Fruit fly (Drosophila melanogaster) whole organism, pupa: ENCODE results near the gene Acer.

Experiments
- CG10348 ChIP-seq: fragments of 200-800 bp; sonication (Bioruptor generic); IDR thresholded peaks from 2 replicates; pipeline ENCODE4 v1.3.6; 2022; ENCODE audit warnings: missing biosample characterization, missing genetic modification characterization
- CG12605 ChIP-seq: fragments of 200-800 bp; sonication (Bioruptor generic); IDR thresholded peaks from 2 replicates; pipeline ENCODE4 v1.3.6; 2022; ENCODE audit warnings: missing biosample characterization, missing genetic modification characterization
- CG13204 ChIP-seq: fragments of 200-800 bp; sonication (Bioruptor generic); optimal IDR thresholded peaks from 2 replicates; lab custom pipeline; 2018; ENCODE audit warnings: missing biosample characterization, mild to moderate bottlenecking, missing genetic modification characterization, moderate library complexity
- CG14655 ChIP-seq: fragments of 200-800 bp; sonication (Bioruptor generic); optimal IDR thresholded peaks from 3 replicates; lab custom pipeline; 2017; ENCODE audit warnings: mild to moderate bottlenecking, missing biosample characterization, missing genetic modification reagents, missing genetic modification characterization
- CG15710 ChIP-seq: fragments of 200-800 bp; sonication (Bioruptor generic); optimal IDR thresholded peaks from 2 replicates; lab custom pipeline; 2018; ENCODE audit warnings: missing biosample characterization, mild to moderate bottlenecking, missing genetic modification characterization, moderate library complexity
- CG17806 ChIP-seq: fragments of 200-800 bp; sonication (Bioruptor generic); optimal IDR thresholded peaks from 2 replicates; lab custom pipeline; 2018; ENCODE audit warnings: missing biosample characterization, mild to moderate bottlenecking, missing genetic modification characterization, moderate library complexity
- CG32121 ChIP-seq: fragments of 200-800 bp; sonication (Bioruptor generic); IDR thresholded peaks from 2 replicates; pipeline ENCODE4 v1.3.6; 2022; ENCODE audit warnings: missing biosample characterization, missing genetic modification characterization
- CG34367 ChIP-seq: fragments of 200-800 bp; sonication (Bioruptor generic); optimal IDR thresholded peaks from 2 replicates; lab custom pipeline; 2018; ENCODE audit warnings: missing biosample characterization, mild to moderate bottlenecking, missing genetic modification characterization
- CG4496 ChIP-seq: fragments of 200-800 bp; sonication (Bioruptor generic); IDR thresholded peaks from 3 replicates; pipeline ENCODE4 v1.3.6; 2022; ENCODE audit warnings: missing biosample characterization, missing genetic modification characterization
- CG8159 ChIP-seq: fragments of 200-800 bp; sonication (Bioruptor generic); optimal IDR thresholded peaks from 3 replicates; lab custom pipeline; 2018; ENCODE audit warnings: missing biosample characterization, mild to moderate bottlenecking, missing genetic modification characterization, moderate library complexity
- CG8301 ChIP-seq: fragments of 200-800 bp; sonication (Bioruptor generic); optimal IDR thresholded peaks from 2 replicates; lab custom pipeline; 2018; ENCODE audit warnings: missing biosample characterization, mild to moderate bottlenecking, missing genetic modification characterization
- CG9948 ChIP-seq: fragments of 200-800 bp; sonication (Bioruptor generic); optimal IDR thresholded peaks from 2 replicates; lab custom pipeline; 2018; ENCODE audit warnings: missing biosample characterization, mild to moderate bottlenecking, missing genetic modification characterization, moderate library complexity
- D1 ChIP-seq: fragments of 200-800 bp; sonication (Bioruptor generic); optimal IDR thresholded peaks from 2 replicates; lab custom pipeline; 2018; ENCODE audit warnings: missing biosample characterization, mild to moderate bottlenecking, missing genetic modification characterization, moderate library complexity
- EcR ChIP-seq: fragments of 200-800 bp; sonication (Bioruptor generic); optimal IDR thresholded peaks from 3 replicates; lab custom pipeline; 2019; ENCODE audit warnings: missing biosample characterization, missing genetic modification characterization, mild to moderate bottlenecking, moderate library complexity, missing genetic modification reagents
- Ets98B ChIP-seq: fragments of 200-800 bp; sonication (Bioruptor generic); IDR thresholded peaks from 2 replicates; pipeline ENCODE4 v1.3.6; 2022; ENCODE audit warnings: missing biosample characterization, missing genetic modification characterization
- Pif1A ChIP-seq: fragments of 200-800 bp; sonication (Bioruptor generic); optimal IDR thresholded peaks from 3 replicates; lab custom pipeline; 2016; ENCODE audit warnings: missing biosample characterization, missing genetic modification characterization
- Pif1B ChIP-seq: fragments of 200-800 bp; sonication (Bioruptor generic); optimal IDR thresholded peaks from 3 replicates; lab custom pipeline; 2016; ENCODE audit warnings: missing biosample characterization, missing genetic modification characterization
- Snoo ChIP-seq: fragments of 200-800 bp; sonication (Bioruptor generic); optimal IDR thresholded peaks from 3 replicates; lab custom pipeline; 2017; ENCODE audit warnings: missing biosample characterization, mild to moderate bottlenecking, missing genetic modification characterization, inconsistent platforms
- fd96Ca ChIP-seq: fragments of 200-800 bp; sonication (Bioruptor generic); IDR thresholded peaks from 3 replicates; pipeline ENCODE4 v1.3.6; 2022; ENCODE audit warnings: missing biosample characterization, missing genetic modification characterization
- gl ChIP-seq: fragments of 200-800 bp; sonication (Bioruptor generic); optimal IDR thresholded peaks from 2 replicates; lab custom pipeline; 2018; ENCODE audit warnings: missing biosample characterization, mild to moderate bottlenecking, missing genetic modification characterization
- rn ChIP-seq: fragments of 200-800 bp; sonication (Bioruptor generic); IDR thresholded peaks from 2 replicates; pipeline ENCODE4 v1.3.6; 2022; ENCODE audit warnings: missing biosample characterization, missing genetic modification characterization

Acer gene

DNA sequence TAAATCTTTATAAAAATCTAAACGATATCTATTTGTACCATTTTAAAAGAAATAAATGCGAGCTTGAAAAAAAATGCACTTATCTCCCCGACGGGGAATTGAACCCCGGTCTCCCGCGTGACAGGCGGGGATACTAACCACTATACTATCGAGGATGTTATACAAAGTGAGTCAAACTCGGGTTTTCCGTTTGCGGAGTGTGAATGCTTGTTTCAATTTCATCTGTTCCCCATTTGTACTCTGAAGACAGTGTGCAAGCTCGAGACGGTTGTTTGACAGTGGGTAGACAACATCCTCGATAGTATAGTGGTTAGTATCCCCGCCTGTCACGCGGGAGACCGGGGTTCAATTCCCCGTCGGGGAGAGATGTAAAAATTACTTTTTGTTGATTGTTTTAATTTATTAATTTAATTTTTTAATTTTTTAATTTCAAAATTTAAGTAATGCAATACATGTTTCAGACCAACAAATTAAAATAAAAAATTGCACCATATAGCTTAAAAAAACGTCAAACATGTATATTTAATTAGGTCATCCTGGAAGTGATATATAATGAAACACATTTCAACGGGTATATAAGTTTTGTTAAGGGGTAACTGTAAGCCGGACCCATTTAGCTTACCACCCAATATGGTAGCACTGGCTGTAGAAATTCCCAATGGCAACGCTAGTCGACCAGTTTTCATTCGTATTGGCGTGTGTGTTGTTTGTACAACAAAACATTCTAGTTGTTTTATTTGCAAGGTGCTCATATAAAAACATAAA is 19.9 kb downstream of the Acer start, which contains the start of gene Sema1a:
Gene Sema1a (plus strand): TSS at position 679 of the 765 bp plus-strand sequence.
- TF ChIP-seq CG15710 (tag; lab: Kevin White, UChicago), result peak; percentile 9
- peak; percentile 39 for TF ChIP-seq CG9948 (tag; lab: Kevin White, UChicago)
- peak; percentile 74; the same call in 2 of the 3 replicates for TF ChIP-seq CG4496 (GFP tag; lab: Robert Waterston, UW)
- TF ChIP-seq CG17806 (tag; lab: Kevin White, UChicago), result peak; percentile 26
- TF ChIP-seq CG14655 (GFP tag; lab: Kevin White, UChicago), result peak; percentile 44
- TF ChIP-seq rn (GFP tag; lab: Robert Waterston, UW), result no peak
- TF ChIP-seq fd96Ca, result no peak
- TF ChIP-seq CG32121 (GFP tag; lab: Robert Waterston, UW), result peak; percentile 56; the same call in 1 of the 2 replicates
- no peak for TF ChIP-seq gl
- peak; percentile 51 for TF ChIP-seq CG8301 (tag; lab: Kevin White, UChicago)
- TF ChIP-seq Snoo (tag; lab: Kevin White, UChicago), result peak; percentile 71
- peak; percentile 53 for TF ChIP-seq CG8159
- peak; percentile 74 for TF ChIP-seq CG12605 (GFP tag; lab: Robert Waterston, UW)
- no peak for TF ChIP-seq CG13204 (GFP tag; lab: Kevin White, UChicago)
- TF ChIP-seq EcR (GFP tag; lab: Kevin White, UChicago), result no peak
- no peak for TF ChIP-seq CG10348 (GFP tag; lab: Robert Waterston, UW)
- TF ChIP-seq Ets98B (GFP tag; lab: Robert Waterston, UW), result peak; percentile 71
- TF ChIP-seq Pif1B (GFP tag; lab: Kevin White, UChicago), result peak; percentile 24
- peak; percentile 44 for TF ChIP-seq D1 (tag; lab: Kevin White, UChicago)
- TF ChIP-seq Pif1A, result peak; percentile 19
- peak; percentile 49 for TF ChIP-seq CG34367 (tag; lab: Kevin White, UChicago)

DNA sequence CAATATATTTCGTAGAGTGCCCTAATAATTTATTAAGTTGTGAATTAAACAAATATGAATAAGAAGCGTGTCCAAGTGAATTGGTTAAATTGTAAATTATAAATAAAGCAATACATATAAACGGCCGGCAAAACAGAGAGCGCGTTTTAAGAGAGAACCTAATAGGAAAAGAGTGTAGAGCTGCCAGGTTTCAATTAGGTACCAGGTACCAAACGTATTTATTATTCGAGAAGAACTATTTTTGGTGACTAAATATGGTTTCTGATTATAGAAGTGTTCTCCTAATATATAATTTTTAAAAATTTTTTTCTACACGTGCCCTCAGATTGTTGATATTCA is 20.5 kb downstream of the Acer start:
- TF ChIP-seq CG34367 (tag; lab: Kevin White, UChicago), result no peak
- no peak for TF ChIP-seq CG14655 (GFP tag; lab: Kevin White, UChicago)
- TF ChIP-seq CG10348 (GFP tag; lab: Robert Waterston, UW), result no peak
- TF ChIP-seq CG8301 (tag; lab: Kevin White, UChicago), result no peak
- no peak for TF ChIP-seq CG15710 (tag; lab: Kevin White, UChicago)
- TF ChIP-seq Ets98B (GFP tag; lab: Robert Waterston, UW), result no peak
- TF ChIP-seq CG13204 (GFP tag; lab: Kevin White, UChicago), result no peak
- TF ChIP-seq CG8159, result no peak

dm6 chr2L:8542639-8543038 is 20.9 kb downstream of the Acer start:
- TF ChIP-seq CG34367 (tag; lab: Kevin White, UChicago) (no peak), CG8159 (no peak), CG4496 (GFP tag; lab: Robert Waterston, UW) (no peak), CG15710 (tag; lab: Kevin White, UChicago) (no peak), CG8301 (tag; lab: Kevin White, UChicago) (no peak)

dm6 chr2L:8543102-8543501 is 21.4 kb downstream of the Acer start:
- peak; percentile 36 for TF ChIP-seq D1 (tag; lab: Kevin White, UChicago)
- TF ChIP-seq gl, result no peak
- TF ChIP-seq CG4496 (GFP tag; lab: Robert Waterston, UW), result peak; percentile 69
- TF ChIP-seq CG13204 (GFP tag; lab: Kevin White, UChicago), result no peak
- TF ChIP-seq CG14655 (GFP tag; lab: Kevin White, UChicago), result no peak
- TF ChIP-seq CG32121 (GFP tag; lab: Robert Waterston, UW), result peak; percentile 40; the same call in 1 of the 2 replicates

DNA sequence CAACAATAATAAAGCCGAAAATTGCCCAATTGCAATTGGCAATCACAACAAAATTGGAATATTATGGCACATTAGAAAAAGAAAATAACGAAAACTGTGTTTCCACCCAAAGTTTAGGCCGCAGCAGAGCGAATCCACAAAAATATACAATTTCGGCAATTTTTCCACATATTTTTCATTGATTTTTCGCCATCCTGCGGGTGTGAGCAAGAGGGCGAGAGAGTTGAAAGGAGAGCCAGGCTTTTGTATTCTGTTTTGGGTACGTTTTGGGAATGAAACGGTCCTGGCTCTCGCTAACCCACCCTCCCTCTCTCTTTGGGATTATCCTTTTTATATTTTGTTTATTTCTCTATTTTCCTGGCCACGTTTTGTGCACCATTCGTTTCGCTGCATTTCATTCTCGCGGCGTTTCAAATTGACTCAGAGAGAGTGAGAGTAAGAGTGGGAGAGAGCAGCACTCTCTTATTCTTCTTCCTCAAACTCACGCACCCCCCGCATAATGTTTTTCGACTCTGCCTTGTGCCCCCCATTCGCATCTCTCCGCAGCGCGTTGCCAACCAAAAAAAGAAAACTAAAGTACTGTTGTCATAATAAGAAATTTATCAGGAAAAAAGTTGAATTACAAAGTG is 22.1 kb downstream of the Acer start:
- TF ChIP-seq CG8159, result no peak
- TF ChIP-seq CG32121 (GFP tag; lab: Robert Waterston, UW), result no peak
- no peak for TF ChIP-seq CG8301 (tag; lab: Kevin White, UChicago)
- TF ChIP-seq CG12605 (GFP tag; lab: Robert Waterston, UW), result no peak; the same call in 1 of the 2 replicates
- no peak for TF ChIP-seq D1 (tag; lab: Kevin White, UChicago)
- TF ChIP-seq CG13204 (GFP tag; lab: Kevin White, UChicago), result no peak
- TF ChIP-seq Ets98B (GFP tag; lab: Robert Waterston, UW), result peak; percentile 20; the same call in 1 of the 2 replicates

DNA sequence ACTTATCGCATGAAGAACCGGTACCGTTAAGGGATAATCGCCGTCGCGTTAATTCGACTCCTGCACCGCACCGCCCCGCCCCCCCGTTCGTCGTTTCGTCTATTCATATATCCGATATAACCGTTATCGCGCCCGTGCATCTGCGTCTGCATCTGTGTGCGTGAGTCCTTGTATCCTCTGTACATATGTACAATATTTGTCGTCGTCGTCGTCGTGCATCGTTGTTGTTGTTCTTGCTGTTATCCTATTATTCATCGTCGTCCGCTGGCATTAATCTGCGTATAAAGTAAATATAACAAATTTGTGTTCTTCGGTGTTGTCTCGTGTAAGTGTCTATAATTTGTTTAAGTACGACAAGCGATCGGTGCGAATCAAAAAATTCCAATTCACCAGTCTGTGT is 22.9 kb downstream of the Acer start:
- TF ChIP-seq D1 (tag; lab: Kevin White, UChicago), result no peak
- TF ChIP-seq CG8301 (tag; lab: Kevin White, UChicago), result no peak
- TF ChIP-seq Snoo (tag; lab: Kevin White, UChicago), result no peak
- TF ChIP-seq CG14655 (GFP tag; lab: Kevin White, UChicago), result no peak
- TF ChIP-seq rn (GFP tag; lab: Robert Waterston, UW), result no peak
- no peak for TF ChIP-seq Pif1B (GFP tag; lab: Kevin White, UChicago)
- no peak for TF ChIP-seq CG32121 (GFP tag; lab: Robert Waterston, UW)
- no peak for TF ChIP-seq Ets98B (GFP tag; lab: Robert Waterston, UW)
- TF ChIP-seq CG17806 (tag; lab: Kevin White, UChicago), result no peak
- TF ChIP-seq CG9948 (tag; lab: Kevin White, UChicago), result no peak
- no peak for TF ChIP-seq CG10348 (GFP tag; lab: Robert Waterston, UW)
